Worm (Caenorhabditis elegans): Measurements from ENCODE around the gene F36H9.7.
"Not testable (repeated sequence)": the region's sequence is repeated elsewhere in the genome, so short reads cannot be mapped to it uniquely, and the experiment has no call there.

The F36H9.7 gene

DNA sequence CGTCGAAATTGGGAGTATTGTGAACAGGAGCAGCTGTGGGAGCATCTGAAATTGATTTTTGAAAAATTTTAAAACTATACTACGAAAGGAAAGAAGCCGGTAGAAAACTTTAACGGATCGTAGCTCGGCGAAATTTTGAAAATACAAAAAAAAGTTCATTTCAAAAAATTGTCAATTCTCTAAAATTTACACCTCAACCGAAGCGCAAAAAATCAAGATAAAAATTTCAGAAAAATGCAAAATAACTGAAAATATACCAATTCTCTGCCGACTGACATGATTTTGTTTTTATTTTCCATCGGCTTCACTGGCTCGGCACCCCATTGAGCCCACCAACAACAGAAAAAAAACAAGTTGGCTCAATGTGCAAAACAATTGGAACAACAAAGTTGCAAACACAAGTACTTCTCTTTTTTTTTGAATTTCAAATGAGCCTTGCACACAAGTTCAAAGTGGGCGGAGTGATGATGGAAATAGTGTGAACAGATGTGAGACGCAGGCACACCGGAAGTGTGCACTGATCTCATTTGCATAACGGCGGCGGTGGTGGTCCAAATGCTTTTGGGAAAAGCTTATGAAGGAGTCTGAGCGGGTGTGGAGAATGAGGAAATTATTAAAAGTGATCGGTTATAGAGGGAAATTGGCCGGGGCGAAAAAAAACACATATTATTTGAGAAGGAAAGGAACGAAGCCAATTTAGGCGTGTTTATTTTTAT is at the start of gene F36H9.7:
TSS of gene F36H9.7 (minus strand) at position 51 of the 716 bp plus-strand sequence.
- TF ChIP-seq ham-2 (GFP tag; optimal IDR thresholded peaks at IDR 0.05) = no peak
- peak; percentile 78 for TF ChIP-seq ces-1 (GFP tag; optimal IDR thresholded peaks at IDR 0.05)

DNA sequence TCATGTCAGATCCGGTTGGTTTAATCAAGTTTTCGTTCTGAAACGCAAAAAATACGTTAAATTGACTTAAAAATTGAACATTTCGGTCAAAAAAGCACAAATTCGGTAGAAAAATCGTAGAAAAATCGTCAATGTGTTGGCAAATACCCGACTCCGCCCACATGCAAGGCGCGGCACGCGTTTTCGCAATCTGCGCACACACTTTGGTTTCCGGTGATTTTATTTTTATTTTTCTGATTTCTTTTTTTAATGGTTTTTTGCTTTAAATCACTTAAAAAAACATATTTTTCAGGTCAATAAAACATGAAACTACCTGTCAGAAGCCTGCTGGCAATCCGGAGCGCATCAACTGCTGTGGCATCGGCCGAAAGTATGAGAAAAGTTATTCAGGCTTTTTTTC is 46.6 kb upstream of the F36H9.7 start, which contains the start of the genes gly-7 and mrpl-39:
TSS of gene gly-7 (minus strand) at position 37 of the 400 bp plus-strand sequence.
TSS of gene mrpl-39 (plus strand) at position 293 of the 400 bp plus-strand sequence.
- TF ChIP-seq drap-1 (GFP tag; optimal IDR thresholded peaks at IDR 0.05) = peak; percentile 31
- TF ChIP-seq bed-3 (GFP tag; optimal IDR thresholded peaks at IDR 0.05) = peak; percentile 17
- TF ChIP-seq lsy-2 (tag; optimal IDR thresholded peaks at IDR 0.05) = no peak
- peak; percentile 5 for TF ChIP-seq nhr-237 (tag; optimal IDR thresholded peaks at IDR 0.05)
- no peak for TF ChIP-seq elt-3 (tag; optimal IDR thresholded peaks at IDR 0.05)
- peak; percentile 29 for TF ChIP-seq blmp-1 (tag; optimal IDR thresholded peaks at IDR 0.05)
- TF ChIP-seq ces-1 (GFP tag; optimal IDR thresholded peaks at IDR 0.05) = no peak
- TF ChIP-seq tbx-8 (GFP tag; optimal IDR thresholded peaks at IDR 0.05) = no peak
- peak; percentile 5 for TF ChIP-seq mep-1 (tag; optimal IDR thresholded peaks at IDR 0.05)
- TF ChIP-seq ztf-11 (tag; optimal IDR thresholded peaks at IDR 0.05) = no peak
- no peak for TF ChIP-seq snpc-4 (tag; optimal IDR thresholded peaks at IDR 0.05)
- TF ChIP-seq M03D4.4 (tag; optimal IDR thresholded peaks at IDR 0.05) = peak; percentile 48
- peak; percentile 29 for TF ChIP-seq mls-2 (tag; optimal IDR thresholded peaks at IDR 0.05)
- TF ChIP-seq pha-4 (tag; optimal IDR thresholded peaks at IDR 0.05) = no peak
- no peak for TF ChIP-seq nhr-76 (tag; optimal IDR thresholded peaks at IDR 0.05)
- no peak for TF ChIP-seq mab-5 (tag; optimal IDR thresholded peaks at IDR 0.05)
- TF ChIP-seq sptf-1 (tag; optimal IDR thresholded peaks at IDR 0.05) = peak; percentile 73
- no peak for TF ChIP-seq lin-13 (tag; optimal IDR thresholded peaks at IDR 0.05)
- TF ChIP-seq ham-2 (GFP tag; optimal IDR thresholded peaks at IDR 0.05) = peak; percentile 14
- peak; percentile 14 for TF ChIP-seq unc-120 (tag; optimal IDR thresholded peaks at IDR 0.05; ENCODE audit: poor library complexity, severe bottlenecking)
- no peak for TF ChIP-seq ceh-39 (tag; optimal IDR thresholded peaks at IDR 0.05)
- no peak for TF ChIP-seq ceh-83 (GFP tag; optimal IDR thresholded peaks at IDR 0.05)
- TF ChIP-seq hlh-1 (tag; optimal IDR thresholded peaks at IDR 0.05) = peak; percentile 40
- TF ChIP-seq unc-39 (tag; optimal IDR thresholded peaks at IDR 0.05) = no peak

DNA sequence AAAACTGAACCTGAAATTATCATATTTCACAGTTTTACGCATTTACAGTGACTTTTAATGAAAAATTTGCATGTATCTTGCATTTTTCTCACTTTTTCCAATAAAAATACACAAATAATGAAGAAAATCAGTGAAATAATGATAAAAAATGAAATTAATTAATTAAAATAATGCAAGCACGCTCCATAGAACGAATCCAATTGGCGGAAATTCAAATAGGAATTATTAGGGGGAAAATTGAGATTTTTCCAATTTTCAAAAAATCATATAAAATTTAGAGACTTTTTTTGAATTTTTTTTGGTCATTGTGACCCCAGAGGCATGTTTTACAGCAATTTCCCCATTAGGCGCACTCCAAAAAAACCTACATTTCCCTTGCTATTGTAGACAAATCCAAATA is 46.0 kb upstream of the F36H9.7 start:
- TF ChIP-seq sptf-1 (tag; optimal IDR thresholded peaks at IDR 0.05) (no peak), lin-32 (GFP tag; optimal IDR thresholded peaks at IDR 0.05) (no peak)

DNA sequence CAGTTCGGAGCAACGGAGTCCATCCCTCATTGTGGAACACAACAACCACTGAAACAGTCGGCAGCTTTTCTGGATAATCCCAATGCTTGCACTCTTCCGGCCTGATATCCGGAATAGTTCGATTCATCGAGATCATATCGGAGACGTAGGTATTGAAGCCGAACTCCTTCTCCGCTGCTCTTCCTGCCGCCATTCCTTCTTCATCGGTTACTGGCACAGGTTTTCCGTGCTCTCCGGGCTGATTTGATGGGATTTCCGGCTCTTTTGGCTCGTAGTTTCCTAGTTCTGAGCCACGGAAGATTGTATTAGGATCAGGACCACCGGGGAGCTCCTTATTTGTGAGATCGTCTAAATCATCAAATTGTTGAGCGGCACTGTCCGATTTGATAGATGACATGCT is 45.3 kb upstream of the F36H9.7 start:
- TF ChIP-seq lin-13 (tag; optimal IDR thresholded peaks at IDR 0.05) = no peak
- no peak for TF ChIP-seq ceh-43 (GFP tag; optimal IDR thresholded peaks at IDR 0.05)
- no peak for TF ChIP-seq ceh-39 (tag; optimal IDR thresholded peaks at IDR 0.05)
- TF ChIP-seq ham-2 (GFP tag; optimal IDR thresholded peaks at IDR 0.05) = no peak
- TF ChIP-seq hlh-1 (tag; optimal IDR thresholded peaks at IDR 0.05) = no peak
- no peak for TF ChIP-seq elt-1 (tag; optimal IDR thresholded peaks at IDR 0.05; ENCODE audit: borderline replicate concordance, insufficient read depth)
- no peak for TF ChIP-seq M03D4.4 (tag; optimal IDR thresholded peaks at IDR 0.05)
- TF ChIP-seq tbx-8 (GFP tag; optimal IDR thresholded peaks at IDR 0.05) = no peak
- TF ChIP-seq nhr-2 (tag; optimal IDR thresholded peaks at IDR 0.05) = no peak

DNA sequence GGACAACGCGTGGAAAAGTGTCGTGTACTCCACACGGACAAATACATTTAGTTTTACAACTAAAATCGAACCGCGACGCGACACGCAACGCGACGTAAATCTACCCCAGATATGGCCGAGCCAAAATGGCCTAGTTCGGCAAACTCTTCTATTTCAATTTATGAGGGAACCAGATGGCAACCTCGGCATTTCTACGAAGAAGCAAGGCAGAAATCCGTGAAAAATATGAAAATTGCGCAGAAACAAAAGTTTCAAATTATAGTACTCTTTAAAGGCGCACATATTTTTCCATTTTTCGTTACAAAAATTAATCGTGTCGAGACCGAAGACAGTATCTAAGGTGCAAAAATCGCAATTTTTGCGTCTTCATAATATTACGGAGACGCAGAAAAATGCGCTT is 40.1 kb upstream of the F36H9.7 start, which contains the start of gene Y46H3A.5:
TSS of gene Y46H3A.5 (minus strand) at position 101 of the 400 bp plus-strand sequence.
- TF ChIP-seq mep-1 (tag; optimal IDR thresholded peaks at IDR 0.05); sem-2 (GFP tag; optimal IDR thresholded peaks at IDR 0.05); unc-120 (tag; optimal IDR thresholded peaks at IDR 0.05; ENCODE audit: poor library complexity, severe bottlenecking): not testable (repeated sequence)

DNA sequence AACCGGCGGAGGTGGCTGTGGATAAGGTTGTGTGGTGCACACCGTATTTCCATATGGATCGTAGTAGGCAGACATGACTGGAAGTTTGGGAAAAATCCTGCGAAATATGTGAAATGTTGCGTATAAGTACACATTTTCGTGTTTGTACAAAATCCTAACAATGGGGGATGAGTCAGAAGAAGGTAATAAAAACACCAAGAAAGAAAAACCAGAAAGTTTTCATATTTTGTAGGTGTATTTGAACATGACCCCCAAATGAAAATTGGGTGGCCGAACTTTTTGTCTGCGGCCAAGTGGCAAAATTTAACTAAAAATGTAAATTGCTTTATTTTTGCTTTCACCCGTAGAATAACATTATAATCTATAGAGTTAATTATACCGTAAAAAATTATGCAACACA is 36.3 kb upstream of the F36H9.7 start, which contains the start of gene Y46H3A.4:
TSS of gene Y46H3A.4 (minus strand) at position 101 of the 400 bp plus-strand sequence.
- no peak for TF ChIP-seq flh-1 (GFP tag; optimal IDR thresholded peaks at IDR 0.05)
- no peak for TF ChIP-seq mep-1 (tag; optimal IDR thresholded peaks at IDR 0.05)
- no peak for TF ChIP-seq ztf-11 (tag; optimal IDR thresholded peaks at IDR 0.05)
- no peak for TF ChIP-seq ceh-83 (GFP tag; optimal IDR thresholded peaks at IDR 0.05)
- TF ChIP-seq tbx-8 (GFP tag; optimal IDR thresholded peaks at IDR 0.05) = no peak
- no peak for TF ChIP-seq lin-32 (GFP tag; optimal IDR thresholded peaks at IDR 0.05)
- no peak for TF ChIP-seq unc-120 (tag; optimal IDR thresholded peaks at IDR 0.05; ENCODE audit: poor library complexity, severe bottlenecking)
- TF ChIP-seq hlh-1 (tag; optimal IDR thresholded peaks at IDR 0.05) = no peak
- no peak for TF ChIP-seq lsy-2 (tag; optimal IDR thresholded peaks at IDR 0.05)
- TF ChIP-seq ceh-39 (tag; optimal IDR thresholded peaks at IDR 0.05) = no peak
- TF ChIP-seq bed-3 (GFP tag; optimal IDR thresholded peaks at IDR 0.05) = no peak
- TF ChIP-seq unc-39 (tag; optimal IDR thresholded peaks at IDR 0.05) = no peak
- TF ChIP-seq elt-1 (tag; optimal IDR thresholded peaks at IDR 0.05; ENCODE audit: borderline replicate concordance, insufficient read depth) = no peak
- TF ChIP-seq nhr-28 (tag; optimal IDR thresholded peaks at IDR 0.05) = no peak
- TF ChIP-seq nhr-2 (tag; optimal IDR thresholded peaks at IDR 0.05) = no peak
- TF ChIP-seq unc-62 (GFP tag; optimal IDR thresholded peaks at IDR 0.05) = no peak
- TF ChIP-seq cnd-1 (tag; optimal IDR thresholded peaks at IDR 0.05) = no peak
- TF ChIP-seq mab-5 (tag; optimal IDR thresholded peaks at IDR 0.05) = no peak
- no peak for TF ChIP-seq snpc-4 (tag; optimal IDR thresholded peaks at IDR 0.05)
